Worm (Caenorhabditis elegans) whole organism, L3 larva: ENCODE data around the gene pqn-83.

Experiments used
- R02D3.7 ChIP-seq: fragments of 150-350 bp; optimal IDR thresholded peaks from 2 replicates; lab custom pipeline; 2014; ENCODE audit warnings: missing biosample characterization, missing genetic modification characterization
- ceh-82 ChIP-seq: fragments of 150-350 bp; optimal IDR thresholded peaks from 2 replicates; lab custom pipeline; 2014; ENCODE audit warnings: missing biosample characterization, missing genetic modification characterization
- ceh-9 ChIP-seq: sonication (generic microtip); optimal IDR thresholded peaks from 2 replicates; lab custom pipeline; 2018; ENCODE audit warnings: missing biosample characterization, missing genetic modification characterization
- egl-27 ChIP-seq: sonication (generic microtip); optimal IDR thresholded peaks from 4 replicates; lab custom pipeline; 2017; ENCODE audit warnings: missing biosample characterization, missing genetic modification reagents, missing genetic modification characterization
- fos-1 ChIP-seq: fragments of 150-350 bp; optimal IDR thresholded peaks from 2 replicates; lab custom pipeline; 2014; ENCODE audit warnings: missing biosample characterization, missing genetic modification characterization
- jun-1 ChIP-seq: fragments of 150-350 bp; optimal IDR thresholded peaks from 2 replicates; lab custom pipeline; 2014; ENCODE audit warnings: missing biosample characterization, missing genetic modification reagents, missing genetic modification characterization
- nhr-11 ChIP-seq: fragments of 150-350 bp; optimal IDR thresholded peaks from 2 replicates; lab custom pipeline; 2014; ENCODE audit warnings: missing biosample characterization, missing genetic modification characterization
- nhr-76 ChIP-seq: fragments of 150-350 bp; sonication (generic microtip); optimal IDR thresholded peaks from 5 replicates; lab custom pipeline; 2014; ENCODE audit warnings: missing biosample characterization, missing genetic modification characterization
- nhr-77 ChIP-seq: fragments of 150-350 bp; optimal IDR thresholded peaks from 2 replicates; lab custom pipeline; 2014; ENCODE audit warnings: missing biosample characterization, missing genetic modification characterization
- snpc-4 ChIP-seq: fragments of 150-350 bp; optimal IDR thresholded peaks from 2 replicates; lab custom pipeline; 2014; ENCODE audit warnings: missing biosample characterization, missing genetic modification characterization
- tbx-2 ChIP-seq: sonication (generic microtip); optimal IDR thresholded peaks from 2 replicates; lab custom pipeline; 2016; ENCODE audit warnings: mild to moderate bottlenecking, missing genetic modification characterization, missing compliant biosample characterization

- TF ChIP-seq egl-27 (no peak), R02D3.7 (tag; lab: Kevin White, UChicago) (no peak), ceh-82 (tag; lab: Kevin White, UChicago) (no peak), ceh-9 (tag; lab: Kevin White, UChicago) (no peak), nhr-76 (tag; lab: Kevin White, UChicago) (no peak), tbx-2 (tag; lab: Kevin White, UChicago) (no peak), snpc-4 (tag; lab: Kevin White, UChicago) (no peak), jun-1 (tag; lab: Kevin White, UChicago) (no peak), nhr-11 (tag; lab: Kevin White, UChicago) (no peak), nhr-77 (tag; lab: Kevin White, UChicago) (no peak), fos-1 (tag; lab: Kevin White, UChicago) (no peak)
These were observed 34.8 kb downstream of the pqn-83 start for ce11 chrIII:13064213-13065184.
